Fruit fly (Drosophila melanogaster) Kc167 (cell line): ENCODE data around the gene CG3430.

Experiments
- Myc ChIP-seq: fragments of >200 bp; optimal IDR thresholded peaks from 2 replicates; lab custom pipeline; 2017; ENCODE audit warnings: missing external identifiers
- Sin3A ChIP-seq: fragments of >200 bp; optimal IDR thresholded peaks from 2 replicates; lab custom pipeline; 2018; ENCODE audit warnings: missing external identifiers
- h ChIP-seq: fragments of >200 bp; optimal IDR thresholded peaks from 3 replicates; lab custom pipeline; 2018; ENCODE audit warnings: missing external identifiers
- insv ChIP-seq: fragments of >200 bp; optimal IDR thresholded peaks from 3 replicates; lab custom pipeline; 2018; ENCODE audit warnings: missing external identifiers
- psq ChIP-seq: fragments of >200 bp; optimal IDR thresholded peaks from 2 replicates; lab custom pipeline; 2017; ENCODE audit warnings: missing external identifiers
- ttk ChIP-seq: sonication (Bioruptor generic); optimal IDR thresholded peaks from 2 replicates; lab custom pipeline; 2017; ENCODE audit warnings: missing external identifiers

CG3430 gene

DNA sequence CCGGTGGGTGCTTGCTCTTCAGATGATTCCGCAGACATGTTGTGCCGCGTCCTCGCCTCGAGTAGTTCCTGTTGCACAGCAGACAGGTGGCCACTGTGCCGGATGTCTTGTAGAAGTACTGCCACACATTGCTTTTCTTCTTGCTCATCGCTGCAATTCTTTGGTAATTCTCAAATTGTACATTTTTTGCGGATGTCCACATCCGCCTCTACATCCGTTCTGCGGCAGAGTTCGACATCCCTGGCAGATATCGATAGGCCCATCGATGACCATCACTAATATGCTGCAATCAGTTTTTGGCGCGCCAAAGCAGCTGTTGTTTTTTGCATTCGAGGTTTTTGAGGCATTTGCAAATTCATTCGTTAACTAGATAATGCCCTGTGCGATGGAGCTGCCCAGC lies at the start of gene CG3430, which contains the start of gene CG13775:
Gene CG3430 (plus strand): TSS at position 284 of the 400 bp plus-strand sequence.
Gene CG13775 (minus strand): TSS at position 226 of the 400 bp plus-strand sequence.
- TF ChIP-seq insv (lab: Kevin White, UChicago) (no peak), Sin3A (no peak), psq (lab: Kevin White, UChicago) (no peak), h (no peak), ttk (lab: Kevin White, UChicago) (no peak), Myc (lab: Kevin White, UChicago) (no peak)

- TF ChIP-seq ttk (lab: Kevin White, UChicago) (no peak), psq (lab: Kevin White, UChicago) (no peak), Myc (lab: Kevin White, UChicago) (no peak), insv (lab: Kevin White, UChicago) (no peak), Sin3A (no peak), h (no peak)
Observed at dm6 chr2L:6907761-6908160, 49.0 kb upstream of the CG3430 start, which contains the start of the genes Polr1F and Rat1. TSS of gene Polr1F (minus strand) at chr2L:6907844. TSS of gene Rat1 (plus strand) at chr2L:6908083.

dm6 chr2L:6913964-6914363 lies 42.8 kb upstream of the CG3430 start, which contains the start of gene Wee1:
TSS of gene Wee1 (minus strand) at chr2L:6914138.
- TF ChIP-seq Sin3A (no peak), insv (lab: Kevin White, UChicago) (no peak), Myc (lab: Kevin White, UChicago) (no peak), h (no peak), psq (lab: Kevin White, UChicago) (no peak), ttk (lab: Kevin White, UChicago) (no peak)

- TF ChIP-seq ttk (lab: Kevin White, UChicago), result no peak
- no peak for TF ChIP-seq psq (lab: Kevin White, UChicago)
- TF ChIP-seq h, result no peak
- no peak for TF ChIP-seq Sin3A
- no peak for TF ChIP-seq Myc (lab: Kevin White, UChicago)
- TF ChIP-seq insv (lab: Kevin White, UChicago), result no peak
Observed at dm6 chr2L:6916345-6916744, 40.5 kb upstream of the CG3430 start, which contains the start of gene CG32829. TSS of gene CG32829 (minus strand) at chr2L:6916445.

DNA sequence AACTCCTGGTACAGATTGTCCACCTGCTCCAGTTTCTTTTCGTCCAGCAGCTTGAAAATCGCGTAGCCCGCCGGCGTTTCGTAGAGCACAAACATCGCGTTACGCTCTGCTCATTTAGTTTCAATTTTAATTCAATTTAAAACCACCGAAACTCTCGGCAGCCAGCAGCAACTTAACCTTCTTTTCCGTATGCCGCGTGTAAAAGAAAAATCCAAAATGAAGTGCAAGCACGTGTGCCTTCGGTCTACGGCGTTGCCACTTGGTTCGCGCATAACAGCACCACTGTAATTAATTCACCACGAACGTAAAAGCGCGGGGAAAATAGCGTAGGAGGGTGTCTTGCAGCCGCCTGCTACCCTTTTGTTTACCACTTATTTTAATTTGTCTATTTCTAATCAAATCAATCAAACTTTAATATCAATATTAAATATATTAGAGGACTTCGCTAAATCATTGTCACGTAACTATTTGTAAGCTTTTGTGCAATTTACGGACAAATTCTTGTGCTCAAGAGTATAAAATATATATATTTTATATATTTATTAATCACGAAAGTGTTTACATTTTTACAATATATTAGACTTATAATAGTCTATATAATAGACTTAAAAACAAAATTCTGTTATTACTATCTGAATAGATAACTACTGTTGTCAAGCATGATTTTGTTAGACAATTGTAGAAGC lies 38.1 kb upstream of the CG3430 start, which contains the start of gene nop5:
Gene nop5 (minus strand): TSS at position 227 of the 686 bp plus-strand sequence.
- TF ChIP-seq ttk (lab: Kevin White, UChicago) (no peak), insv (lab: Kevin White, UChicago) (no peak), h (no peak), psq (lab: Kevin White, UChicago) (no peak), Myc (lab: Kevin White, UChicago) (no peak), Sin3A (no peak)

- no peak for TF ChIP-seq Sin3A
- no peak for TF ChIP-seq psq (lab: Kevin White, UChicago)
- TF ChIP-seq h, result no peak
- no peak for TF ChIP-seq ttk (lab: Kevin White, UChicago)
- TF ChIP-seq Myc (lab: Kevin White, UChicago), result no peak
- no peak for TF ChIP-seq insv (lab: Kevin White, UChicago)
Observed at dm6 chr2L:6919203-6919849, 37.5 kb upstream of the CG3430 start.

- TF ChIP-seq Sin3A, result no peak
- no peak for TF ChIP-seq Myc (lab: Kevin White, UChicago)
- no peak for TF ChIP-seq ttk (lab: Kevin White, UChicago)
- TF ChIP-seq insv (lab: Kevin White, UChicago), result no peak
Observed at dm6 chr2L:6919850-6920660, 36.8 kb upstream of the CG3430 start, which contains the start of gene x16. TSS of gene x16 (minus strand) at chr2L:6920210.

DNA sequence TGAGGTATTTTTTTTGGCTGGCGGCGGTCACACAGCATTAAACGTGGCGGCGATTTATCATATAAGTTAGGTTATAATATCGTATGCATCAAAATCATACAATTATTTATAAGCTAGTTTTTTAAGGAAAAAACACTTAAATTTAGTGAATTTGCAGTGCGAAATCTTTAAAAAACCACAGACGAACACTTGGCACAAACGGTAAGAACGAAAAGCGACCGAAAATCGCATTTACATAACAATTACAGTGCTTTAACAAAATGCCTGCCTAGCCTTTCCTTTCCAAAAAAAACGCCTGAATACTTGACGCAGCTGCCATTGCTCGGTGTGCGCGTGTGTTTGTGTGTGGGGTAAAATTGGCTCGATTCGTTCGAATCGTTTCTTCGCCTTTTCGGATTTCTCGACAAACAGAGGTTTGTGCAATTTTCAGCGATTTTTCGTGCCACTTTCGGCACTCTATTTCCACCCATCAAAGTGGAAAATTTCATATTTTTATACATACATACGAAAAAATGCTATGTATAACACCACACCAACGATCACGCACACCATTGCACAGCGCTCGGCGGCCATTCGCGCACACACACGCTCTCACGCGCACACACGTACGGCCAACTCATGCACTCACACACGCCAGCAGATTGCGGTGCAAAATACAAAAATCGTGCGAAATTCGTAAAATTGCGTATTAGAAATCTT lies 36.0 kb upstream of the CG3430 start, which contains the start of gene Hrb27C:
Gene Hrb27C (plus strand): TSS at position 44 of the 699 bp plus-strand sequence.
- TF ChIP-seq psq (lab: Kevin White, UChicago) (no peak), ttk (lab: Kevin White, UChicago) (no peak), h (no peak), Myc (lab: Kevin White, UChicago) (no peak), Sin3A (no peak), insv (lab: Kevin White, UChicago) (no peak)

DNA sequence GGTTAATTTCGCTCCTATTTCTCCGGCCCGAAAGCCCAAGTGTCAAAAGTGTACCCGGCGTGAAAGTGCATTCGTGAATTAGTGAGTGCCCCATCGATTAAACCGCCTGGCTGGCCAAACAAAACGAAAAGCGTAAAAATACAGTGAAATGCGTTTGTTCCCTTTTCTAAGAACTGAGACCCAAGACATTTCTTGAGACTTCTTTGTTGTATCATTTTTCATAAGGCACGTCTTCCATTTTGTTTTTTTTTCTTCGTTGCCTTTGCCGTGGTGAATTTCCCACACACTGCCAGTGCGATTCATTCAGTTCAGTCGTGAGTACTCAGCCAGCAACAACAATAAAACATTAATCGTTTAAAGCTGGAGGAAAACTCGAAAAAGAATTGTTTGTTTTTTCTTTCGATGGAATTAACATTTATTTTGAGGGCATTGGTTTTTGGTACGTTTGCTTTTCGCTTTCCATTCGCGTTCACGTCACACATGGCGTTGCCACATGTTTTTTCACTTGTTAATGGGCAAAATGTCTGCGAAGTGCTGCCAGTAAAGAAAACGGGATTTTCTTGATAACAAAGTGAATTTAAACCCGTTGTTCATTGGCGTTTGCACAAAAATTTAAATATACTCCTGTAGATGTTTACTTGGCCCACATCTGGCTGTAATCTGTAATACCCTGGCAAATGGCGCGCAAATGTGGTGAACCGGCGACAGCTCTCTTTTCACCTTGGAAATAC lies 35.3 kb upstream of the CG3430 start:
- TF ChIP-seq Sin3A (no peak), psq (lab: Kevin White, UChicago) (no peak), insv (lab: Kevin White, UChicago) (no peak), ttk (lab: Kevin White, UChicago) (no peak), h (no peak), Myc (lab: Kevin White, UChicago) (no peak)

DNA sequence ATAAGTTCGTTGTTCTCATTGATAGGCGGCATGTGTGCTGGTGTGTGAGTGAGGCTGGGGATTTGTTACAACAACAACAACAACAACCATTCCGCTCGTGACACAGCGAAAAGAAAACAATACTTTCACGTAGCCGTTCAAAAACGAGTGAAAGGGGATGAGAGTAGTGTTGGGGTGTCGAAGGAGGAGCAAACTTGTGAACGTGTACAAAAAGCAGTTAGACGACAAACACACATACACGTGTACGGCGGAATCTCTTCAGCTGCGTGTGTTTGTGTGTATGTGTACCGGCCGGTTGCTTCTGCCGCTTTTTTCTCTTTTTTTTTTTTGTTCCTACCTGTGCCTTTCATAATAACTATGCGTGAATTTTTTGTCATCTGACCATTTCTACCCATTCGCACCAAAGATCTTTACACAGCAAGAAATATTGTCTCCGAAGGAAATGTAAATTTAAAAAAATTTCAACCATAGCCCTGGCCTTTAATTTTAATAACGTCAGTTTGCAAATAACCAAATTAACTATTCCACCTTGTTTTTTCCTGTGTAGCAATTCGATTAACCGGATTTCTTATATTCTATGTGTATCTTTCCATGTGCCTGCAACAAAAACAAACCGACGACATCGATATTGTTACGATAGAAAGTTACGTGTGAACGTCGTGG lies 34.6 kb upstream of the CG3430 start:
- TF ChIP-seq psq (lab: Kevin White, UChicago), result no peak
- no peak for TF ChIP-seq Sin3A
- no peak for TF ChIP-seq h
- no peak for TF ChIP-seq Myc (lab: Kevin White, UChicago)
- no peak for TF ChIP-seq ttk (lab: Kevin White, UChicago)
- no peak for TF ChIP-seq insv (lab: Kevin White, UChicago)
